Worm (Caenorhabditis elegans) whole organism, young adult: ENCODE data around the gene fbxa-3.

Experiments used
- F10E7.11 ChIP-seq: sonication (generic microtip); optimal IDR thresholded peaks from 2 replicates; lab custom pipeline; 2017; ENCODE audit warnings: mild to moderate bottlenecking, missing genetic modification characterization, moderate library complexity, missing compliant biosample characterization
- F49E8.2 ChIP-seq: sonication (generic microtip); optimal IDR thresholded peaks from 3 replicates; lab custom pipeline; 2017; ENCODE audit warnings: missing genetic modification characterization, mild to moderate bottlenecking, missing compliant biosample characterization, antibody characterized with exemption, moderate library complexity; ENCODE audit not compliant: insufficient read depth
- ceh-91 ChIP-seq: fragments of 200-800 bp; sonication (Bioruptor generic); IDR thresholded peaks from 2 replicates; pipeline ENCODE4 v1.3.6; 2022; ENCODE audit warnings: missing genetic modification reagents, missing genetic modification characterization, missing compliant biosample characterization
- egrh-3 ChIP-seq: fragments of 200-800 bp; sonication (Bioruptor generic); IDR thresholded peaks from 2 replicates; pipeline ENCODE4 v1.3.6; 2022; ENCODE audit warnings: missing genetic modification reagents, missing genetic modification characterization, missing compliant biosample characterization
- gei-17 ChIP-seq: fragments of 200-800 bp; sonication (Bioruptor generic); optimal IDR thresholded peaks from 2 replicates; lab custom pipeline; 2018; ENCODE audit warnings: mild to moderate bottlenecking, missing genetic modification characterization, missing compliant biosample characterization
- lin-35 ChIP-seq, 3 experiments: fragments of 150-350 bp in 2 of 3; sonication (generic microtip) in 1 of 3; optimal IDR thresholded peaks; 2 replicates each; lab custom pipeline; 2014 to 2018; ENCODE audit warnings: missing biosample characterization in 3 of 3, missing genetic modification characterization in 3 of 3, missing genetic modification reagents in 3 of 3
- madf-6 ChIP-seq: fragments of 200-800 bp; sonication (Bioruptor generic); IDR thresholded peaks from 2 replicates; pipeline ENCODE4 v1.3.6; 2022; ENCODE audit warnings: missing genetic modification reagents, missing genetic modification characterization, missing compliant biosample characterization
- pha-4 ChIP-seq: fragments of 150-350 bp; sonication (generic microtip); optimal IDR thresholded peaks from 2 replicates; lab custom pipeline; 2014; ENCODE audit warnings: missing biosample characterization, missing genetic modification reagents, missing genetic modification characterization
- rcor-1 ChIP-seq: fragments of 200-800 bp; sonication (Bioruptor generic); IDR thresholded peaks from 2 replicates; pipeline ENCODE4 v1.3.6; 2022; ENCODE audit warnings: missing genetic modification reagents, missing genetic modification characterization, missing compliant biosample characterization
- snpc-4 ChIP-seq, 5 experiments: fragments of 150-350 bp in 1 of 5; sonication (generic microtip) in 4 of 5; optimal IDR thresholded peaks; 2 replicates each; lab custom pipeline; 2014 to 2018; ENCODE audit warnings: missing genetic modification characterization in 5 of 5, missing biosample characterization in 3 of 5, antibody characterized with exemption in 2 of 5, mild to moderate bottlenecking in 2 of 5, missing compliant biosample characterization in 2 of 5, missing genotype in 2 of 5, moderate library complexity in 2 of 5, missing genetic modification reagents in 1 of 5
- unc-62 ChIP-seq: fragments of 150-350 bp; optimal IDR thresholded peaks from 2 replicates; lab custom pipeline; 2014; ENCODE audit warnings: missing biosample characterization, missing genetic modification reagents, missing genetic modification characterization

DNA sequence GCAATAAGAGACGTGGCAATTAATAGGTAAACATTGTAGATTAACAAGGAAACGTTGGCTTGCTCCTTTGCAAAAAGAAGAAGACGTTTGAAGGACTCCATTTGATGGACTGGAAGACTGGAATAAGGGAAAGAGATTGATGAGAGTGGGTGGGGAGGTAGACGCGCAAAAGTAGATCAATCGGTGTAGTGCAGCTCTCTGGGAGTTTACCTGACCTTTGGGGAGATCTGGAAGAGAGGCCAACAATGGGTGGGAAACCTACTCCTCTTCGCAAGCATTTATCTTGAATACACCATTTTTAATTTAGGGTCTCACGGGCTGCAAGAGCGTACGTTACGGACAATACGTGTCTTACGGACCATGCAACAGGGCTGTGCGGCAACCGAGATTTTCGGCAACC, 14.3 kb downstream of the fbxa-3 start, which contains the start of gene C08F1.12:
- no peak for TF ChIP-seq unc-62 (GFP tag; lab: Kevin White, UChicago)
- no peak for TF ChIP-seq pha-4 (tag; lab: Kevin White, UChicago)
- no peak for TF ChIP-seq F49E8.2 (tag; lab: Kevin White, UChicago)
- TF ChIP-seq F10E7.11 (tag; lab: Kevin White, UChicago) = no peak
- TF ChIP-seq gei-17 (GFP tag; lab: Kevin White, UChicago) = no peak
- no peak for TF ChIP-seq madf-6 (GFP tag; lab: Robert Waterston, UW)
- TF ChIP-seq egrh-3 (GFP tag; lab: Robert Waterston, UW) = no peak
- no peak for TF ChIP-seq lin-35 (GFP tag; optimal IDR thresholded peaks at IDR 0.05; lab: Kevin White, UChicago)
- TF ChIP-seq rcor-1 = no peak
- TF ChIP-seq ceh-91 (GFP tag; lab: Robert Waterston, UW) = no peak
- TF ChIP-seq snpc-4 (GFP tag; optimal IDR thresholded peaks at IDR 0.05; lab: Kevin White, UChicago) = no peak
- TF ChIP-seq snpc-4 (tag; optimal IDR thresholded peaks at IDR 0.05; lab: Kevin White, UChicago) = no peak
